Fruit fly (Drosophila melanogaster) whole organism, embryonic: ENCODE measurements around the gene Sc2.
A peak's percentile ranks its signal among the peaks of the same experiment; 100 is the strongest.

Experiments used
- ATbp ChIP-seq: fragments of 200-800 bp; sonication (Bioruptor generic); optimal IDR thresholded peaks from 2 replicates; lab custom pipeline; 2017; ENCODE audit warnings: missing biosample characterization, mild to moderate bottlenecking, missing genetic modification characterization, missing genetic modification reagents
- CG11085 ChIP-seq: fragments of 200-800 bp; sonication (Bioruptor generic); IDR thresholded peaks from 2 replicates; pipeline ENCODE4 v1.3.6; 2022; ENCODE audit warnings: missing biosample characterization, missing genetic modification characterization
- CG11247 ChIP-seq: fragments of 200-800 bp; sonication (Bioruptor generic); IDR thresholded peaks from 2 replicates; pipeline ENCODE4 v1.3.6; 2022; ENCODE audit warnings: missing biosample characterization, missing genetic modification characterization
- CG12104 ChIP-seq: fragments of 200-800 bp; sonication (Bioruptor generic); optimal IDR thresholded peaks from 3 replicates; lab custom pipeline; 2016; ENCODE audit warnings: missing biosample characterization, missing genetic modification characterization
- CG1233 ChIP-seq: fragments of 200-800 bp; sonication (Bioruptor generic); optimal IDR thresholded peaks from 4 replicates; lab custom pipeline; 2018; ENCODE audit warnings: missing biosample characterization, mild to moderate bottlenecking, missing genetic modification characterization
- CG14667 ChIP-seq: fragments of 200-800 bp; sonication (Bioruptor generic); IDR thresholded peaks from 2 replicates; pipeline ENCODE4 v1.3.6; 2022; ENCODE audit warnings: missing biosample characterization, missing genetic modification characterization
- CG17359 ChIP-seq: fragments of 200-800 bp; sonication (Bioruptor generic); optimal IDR thresholded peaks from 3 replicates; lab custom pipeline; 2018; ENCODE audit warnings: missing biosample characterization, mild to moderate bottlenecking, missing genetic modification characterization, moderate library complexity
- CG1832 ChIP-seq: fragments of 200-800 bp; sonication (Bioruptor generic); optimal IDR thresholded peaks from 2 replicates; lab custom pipeline; 2017; ENCODE audit warnings: missing biosample characterization, mild to moderate bottlenecking, missing genetic modification characterization, inconsistent platforms
- CG30403 ChIP-seq: fragments of 200-800 bp; sonication (Bioruptor generic); optimal IDR thresholded peaks from 3 replicates; lab custom pipeline; 2016; ENCODE audit warnings: missing biosample characterization, missing genetic modification characterization
- CG31365 ChIP-seq: fragments of 200-800 bp; sonication (Bioruptor generic); optimal IDR thresholded peaks from 2 replicates; lab custom pipeline; 2018; ENCODE audit warnings: missing biosample characterization, mild to moderate bottlenecking, missing genetic modification characterization
- CG3407 ChIP-seq: fragments of 200-800 bp; sonication (Bioruptor generic); optimal IDR thresholded peaks from 2 replicates; lab custom pipeline; 2018; ENCODE audit warnings: missing biosample characterization, mild to moderate bottlenecking, missing genetic modification characterization
- CG34376 ChIP-seq: fragments of 200-800 bp; sonication (Bioruptor generic); optimal IDR thresholded peaks from 2 replicates; lab custom pipeline; 2018; ENCODE audit warnings: missing biosample characterization, mild to moderate bottlenecking, missing genetic modification characterization
- CG5245 ChIP-seq: fragments of 200-800 bp; sonication (Bioruptor generic); optimal IDR thresholded peaks from 3 replicates; lab custom pipeline; 2016; ENCODE audit warnings: missing biosample characterization, missing genetic modification characterization
- CG6791 ChIP-seq: fragments of 200-800 bp; sonication (Bioruptor generic); IDR thresholded peaks from 3 replicates; pipeline ENCODE4 v1.3.6; 2022; ENCODE audit warnings: missing biosample characterization, missing genetic modification characterization; ENCODE audit not compliant: partially characterized antibody
- CG7556 ChIP-seq: fragments of 200-800 bp; sonication (Bioruptor generic); optimal IDR thresholded peaks from 2 replicates; lab custom pipeline; 2017; ENCODE audit warnings: missing biosample characterization, mild to moderate bottlenecking, missing genetic modification characterization
- CG8765 ChIP-seq: fragments of 200-800 bp; sonication (Bioruptor generic); IDR thresholded peaks from 2 replicates; pipeline ENCODE4 v1.3.6; 2022; ENCODE audit warnings: missing biosample characterization, missing genetic modification characterization
- CHES-1-like ChIP-seq: fragments of 200-800 bp; sonication (Bioruptor generic); optimal IDR thresholded peaks from 2 replicates; lab custom pipeline; 2016; ENCODE audit warnings: missing biosample characterization, missing genetic modification characterization
- Chrac-16 ChIP-seq: fragments of 200-800 bp; sonication (Bioruptor generic); optimal IDR thresholded peaks from 3 replicates; lab custom pipeline; 2016; ENCODE audit warnings: missing biosample characterization, missing genetic modification characterization
- Fer2 ChIP-seq: fragments of 200-800 bp; sonication (Bioruptor generic); optimal IDR thresholded peaks from 2 replicates; lab custom pipeline; 2018; ENCODE audit warnings: missing biosample characterization, mild to moderate bottlenecking, missing genetic modification characterization, moderate library complexity
- HmgD ChIP-seq: fragments of 200-800 bp; sonication (Bioruptor generic); optimal IDR thresholded peaks from 3 replicates; lab custom pipeline; 2016; ENCODE audit warnings: missing biosample characterization, missing genetic modification characterization
- Hr39 ChIP-seq: fragments of >200 bp; optimal IDR thresholded peaks from 2 replicates; lab custom pipeline; 2017
- Hr78 ChIP-seq, 2 experiments: fragments of 200-800 bp in 1 of 2; fragments of >200 bp in 1 of 2; sonication (Bioruptor generic) in 1 of 2; optimal IDR thresholded peaks; 2 replicates each; lab custom pipeline; 2017 to 2019; ENCODE audit warnings: missing biosample characterization in 2 of 2, missing genetic modification characterization in 2 of 2, mild to moderate bottlenecking in 1 of 2, moderate library complexity in 1 of 2
- Mad ChIP-seq: fragments of 200-800 bp; sonication (Bioruptor generic); optimal IDR thresholded peaks from 2 replicates; lab custom pipeline; 2016; ENCODE audit warnings: missing biosample characterization, missing genetic modification characterization
- Meics ChIP-seq: fragments of 200-800 bp; sonication (Bioruptor generic); optimal IDR thresholded peaks from 2 replicates; lab custom pipeline; 2017; ENCODE audit warnings: missing biosample characterization, mild to moderate bottlenecking, missing genetic modification characterization
- Neu2 ChIP-seq: fragments of 200-800 bp; sonication (Bioruptor generic); optimal IDR thresholded peaks from 3 replicates; lab custom pipeline; 2016; ENCODE audit warnings: missing biosample characterization, missing genetic modification characterization, borderline replicate concordance
- Pdp1 ChIP-seq, 2 experiments: fragments of 200-800 bp; sonication (Bioruptor generic); optimal IDR thresholded peaks; 3 replicates each; lab custom pipeline; 2016; ENCODE audit warnings: missing biosample characterization in 2 of 2, missing genetic modification characterization in 2 of 2, mild to moderate bottlenecking in 1 of 2, moderate library complexity in 1 of 2
- Ssrp ChIP-seq: fragments of 200-800 bp; sonication (Bioruptor generic); optimal IDR thresholded peaks from 2 replicates; lab custom pipeline; 2018; ENCODE audit warnings: missing biosample characterization, mild to moderate bottlenecking, missing genetic modification characterization, moderate library complexity
- Usf ChIP-seq: fragments of 200-800 bp; sonication (Bioruptor generic); optimal IDR thresholded peaks from 2 replicates; lab custom pipeline; 2017; ENCODE audit warnings: missing genotype, missing biosample characterization, missing genetic modification characterization
- YL-1 ChIP-seq: fragments of 200-800 bp; sonication (Bioruptor generic); optimal IDR thresholded peaks from 3 replicates; lab custom pipeline; 2017; ENCODE audit warnings: missing biosample characterization, mild to moderate bottlenecking, missing genetic modification characterization
- ab ChIP-seq: fragments of 200-800 bp; sonication (Bioruptor generic); optimal IDR thresholded peaks from 2 replicates; lab custom pipeline; 2016; ENCODE audit warnings: missing biosample characterization, missing genetic modification characterization
- ap ChIP-seq: fragments of 200-800 bp; sonication (Bioruptor generic); IDR thresholded peaks from 2 replicates; pipeline ENCODE4 v1.3.6; 2022; ENCODE audit warnings: missing biosample characterization, missing genetic modification characterization
- ato ChIP-seq: fragments of 200-800 bp; sonication (Bioruptor generic); IDR thresholded peaks from 2 replicates; pipeline ENCODE4 v1.3.6; 2022; ENCODE audit warnings: missing biosample characterization, missing genetic modification characterization; ENCODE audit not compliant: partially characterized antibody
- bigmax ChIP-seq: fragments of 200-800 bp; sonication (Bioruptor generic); optimal IDR thresholded peaks from 2 replicates; lab custom pipeline; 2018; ENCODE audit warnings: missing biosample characterization, mild to moderate bottlenecking, missing genetic modification characterization
- cad ChIP-seq: fragments of >200 bp; optimal IDR thresholded peaks from 2 replicates; lab custom pipeline; 2017; ENCODE audit warnings: missing biosample characterization, missing genetic modification characterization
- chinmo ChIP-seq: fragments of 200-800 bp; sonication (Bioruptor generic); IDR thresholded peaks from 4 replicates; pipeline ENCODE4 v1.3.6; 2022; ENCODE audit warnings: missing biosample characterization, missing genetic modification characterization; ENCODE audit not compliant: partially characterized antibody
- da ChIP-seq: fragments of 200-800 bp; sonication (Bioruptor generic); optimal IDR thresholded peaks from 2 replicates; lab custom pipeline; 2016; ENCODE audit warnings: missing biosample characterization, missing genetic modification characterization
- dysf ChIP-seq: fragments of 200-800 bp; sonication (Bioruptor generic); IDR thresholded peaks from 3 replicates; pipeline ENCODE4 v1.3.6; 2022; ENCODE audit warnings: missing biosample characterization, missing genetic modification characterization
- fru ChIP-seq: fragments of >200 bp; optimal IDR thresholded peaks from 2 replicates; lab custom pipeline; 2017
- h ChIP-seq: fragments of >200 bp; optimal IDR thresholded peaks from 2 replicates; lab custom pipeline; 2017
- jing ChIP-seq: fragments of 200-800 bp; sonication (Bioruptor generic); optimal IDR thresholded peaks from 2 replicates; lab custom pipeline; 2018; ENCODE audit warnings: missing biosample characterization, mild to moderate bottlenecking, missing genetic modification characterization
- lov ChIP-seq, 2 experiments: fragments of 200-800 bp in 1 of 2; fragments of >200 bp in 1 of 2; sonication (Bioruptor generic) in 1 of 2; IDR thresholded peaks in 1 of 2; optimal IDR thresholded peaks in 1 of 2; 2 replicates in 1 of 2; 3 replicates in 1 of 2; pipeline versions ENCODE4 v1.3.6 to Lab custom; 2017 to 2022; ENCODE audit warnings: missing biosample characterization in 1 of 2, missing genetic modification characterization in 1 of 2
- oc ChIP-seq: fragments of 200-800 bp; sonication (Bioruptor generic); optimal IDR thresholded peaks from 2 replicates; lab custom pipeline; 2018; ENCODE audit warnings: missing biosample characterization, mild to moderate bottlenecking, missing genetic modification characterization, moderate library complexity
- onecut ChIP-seq: fragments of 200-800 bp; sonication (Bioruptor generic); IDR thresholded peaks from 2 replicates; pipeline ENCODE4 v1.3.6; 2022; ENCODE audit warnings: missing biosample characterization, missing genetic modification characterization
- pb ChIP-seq: fragments of 200-800 bp; sonication (Bioruptor generic); optimal IDR thresholded peaks from 3 replicates; lab custom pipeline; 2016; ENCODE audit warnings: missing biosample characterization, missing genetic modification characterization
- pho ChIP-seq: fragments of 200-800 bp; sonication (Bioruptor generic); optimal IDR thresholded peaks from 2 replicates; lab custom pipeline; 2016; ENCODE audit warnings: missing biosample characterization, missing genetic modification characterization
- repo ChIP-seq: fragments of 200-800 bp; sonication (Bioruptor generic); optimal IDR thresholded peaks from 2 replicates; lab custom pipeline; 2016; ENCODE audit warnings: missing biosample characterization, missing genetic modification characterization
- salm ChIP-seq: fragments of 200-800 bp; sonication (Bioruptor generic); optimal IDR thresholded peaks from 2 replicates; lab custom pipeline; 2018; ENCODE audit warnings: missing biosample characterization, mild to moderate bottlenecking, missing genetic modification characterization
- shn ChIP-seq: fragments of 200-800 bp; sonication (Bioruptor generic); optimal IDR thresholded peaks from 3 replicates; lab custom pipeline; 2016; ENCODE audit warnings: missing biosample characterization, missing genetic modification characterization
- sima ChIP-seq: fragments of 200-800 bp; sonication (Bioruptor generic); optimal IDR thresholded peaks from 2 replicates; lab custom pipeline; 2016; ENCODE audit warnings: missing biosample characterization, missing genetic modification characterization
- stwl ChIP-seq: fragments of 200-800 bp; sonication (Bioruptor generic); optimal IDR thresholded peaks from 3 replicates; lab custom pipeline; 2018; ENCODE audit warnings: missing biosample characterization, mild to moderate bottlenecking, missing genetic modification characterization, moderate library complexity
- tap ChIP-seq: fragments of 200-800 bp; optimal IDR thresholded peaks from 3 replicates; lab custom pipeline; 2019; ENCODE audit warnings: missing biosample characterization, mild to moderate bottlenecking, missing genetic modification characterization, moderate library complexity
- vnd ChIP-seq: fragments of 200-800 bp; sonication (Bioruptor generic); IDR thresholded peaks from 3 replicates; pipeline ENCODE4 v1.3.6; 2022; ENCODE audit warnings: missing biosample characterization, missing genetic modification characterization; ENCODE audit not compliant: partially characterized antibody

The Sc2 gene

dm6 chr3L:3905111-3905510 is 1.8 kb downstream of the Sc2 start, which contains the start of gene ida (continued):
- TF ChIP-seq CG11247 (GFP tag; lab: Robert Waterston, UW) (no peak), CG8765 (GFP tag; lab: Robert Waterston, UW) (no peak), onecut (GFP tag; lab: Robert Waterston, UW) (peak; percentile 18; the same call in 1 of the 2 replicates), CG30403 (GFP tag; lab: Kevin White, UChicago) (no peak), ATbp (GFP tag; lab: Kevin White, UChicago) (no peak), HmgD (GFP tag; lab: Kevin White, UChicago) (peak; percentile 19), Meics (GFP tag; lab: Kevin White, UChicago) (no peak), fru (no peak), cad (GFP tag; lab: Kevin White, UChicago) (no peak), CG11085 (GFP tag; lab: Robert Waterston, UW) (no peak), jing (GFP tag; lab: Kevin White, UChicago) (no peak), CG1233 (GFP tag; lab: Kevin White, UChicago) (no peak), repo (GFP tag; lab: Kevin White, UChicago) (no peak), ab (no peak), CG31365 (tag; lab: Kevin White, UChicago) (no peak), CG12104 (GFP tag; lab: Kevin White, UChicago) (no peak), CG6791 (GFP tag; lab: Robert Waterston, UW) (no peak; the same call in 2 of the 3 replicates), h (lab: Kevin White, UChicago) (no peak), lov (optimal IDR thresholded peaks at IDR 0.05; lab: Kevin White, UChicago) (no peak), lov (GFP tag; IDR thresholded peaks at IDR 0.05; lab: Robert Waterston, UW) (no peak), Hr39 (no peak), CG7556 (no peak), Mad (GFP tag; lab: Kevin White, UChicago) (no peak), Usf (GFP tag; lab: Kevin White, UChicago) (no peak), oc (tag; lab: Kevin White, UChicago) (no peak), CG5245 (GFP tag; lab: Kevin White, UChicago) (no peak), tap (tag; lab: Kevin White, UChicago) (no peak), salm (tag; lab: Kevin White, UChicago) (no peak), Pdp1 (GFP tag; optimal IDR thresholded peaks at IDR 0.05; lab: Kevin White, UChicago) (peak in 1 of 2 experiments; percentile 6), bigmax (GFP tag; lab: Kevin White, UChicago) (no peak), Neu2 (GFP tag; lab: Kevin White, UChicago) (no peak), CG34376 (GFP tag; lab: Kevin White, UChicago) (peak; percentile 53), CG1832 (no peak), CG3407 (GFP tag; lab: Kevin White, UChicago) (no peak), dysf (GFP tag; lab: Robert Waterston, UW) (no peak), CG14667 (GFP tag; lab: Robert Waterston, UW) (no peak), Fer2 (tag; lab: Kevin White, UChicago) (no peak), ato (GFP tag; lab: Robert Waterston, UW) (no peak), CHES-1-like (GFP tag; lab: Kevin White, UChicago) (peak; percentile 33), stwl (peak; percentile 36), Hr78 (GFP tag; optimal IDR thresholded peaks at IDR 0.05; lab: Kevin White, UChicago) (no peak), shn (GFP tag; lab: Kevin White, UChicago) (no peak), ap (no peak), YL-1 (peak; percentile 46), CG17359 (tag; lab: Kevin White, UChicago) (no peak), pho (no peak), vnd (GFP tag; lab: Robert Waterston, UW) (no peak), chinmo (GFP tag; lab: Robert Waterston, UW) (0 out of 4 replicates have a peak, but pooled peaks have one; percentile 59), sima (no peak), Chrac-16 (GFP tag; lab: Kevin White, UChicago) (no peak), da (GFP tag; lab: Kevin White, UChicago) (no peak), Ssrp (no peak), pb (GFP tag; lab: Kevin White, UChicago) (no peak)
